5 fruit fly cellular contexts compared by ENCODE assay signal in genomic region chr3R:25884301-25884700, dm6.
TF ChIP-seq lines count a peak whose summit lies in the region.

No protein-coding gene starts in this region.

- no peak for TF ChIP-seq CTCF in whole organism, embryonic (GFP tag; optimal IDR thresholded peaks at IDR 0.05; lab: Kevin White, UChicago)

TF ChIP-seq in whole organism, adult, 20 proteins besides CTCF, POLR2A, EP300 and RAD21:
- no peak for TF ChIP-seq CG7101 (tag; optimal IDR thresholded peaks at IDR 0.05; lab: Kevin White, UChicago)
- TF ChIP-seq toe (GFP tag; optimal IDR thresholded peaks at IDR 0.05; lab: Kevin White, UChicago): no peak
- no peak for TF ChIP-seq CG11617 (GFP tag; optimal IDR thresholded peaks at IDR 0.05; lab: Kevin White, UChicago)
- TF ChIP-seq ovo (GFP tag; optimal IDR thresholded peaks at IDR 0.05; lab: Kevin White, UChicago): no peak
- no peak for TF ChIP-seq cnc (optimal IDR thresholded peaks at IDR 0.05; lab: Kevin White, UChicago)
- TF ChIP-seq CG33017 (tag; optimal IDR thresholded peaks at IDR 0.05; lab: Kevin White, UChicago): peak; percentile 60
- no peak for TF ChIP-seq CG1620 (GFP tag; optimal IDR thresholded peaks at IDR 0.05; lab: Kevin White, UChicago)
- no peak for TF ChIP-seq Crg-1 (GFP tag; optimal IDR thresholded peaks at IDR 0.05; lab: Kevin White, UChicago)
- no peak for TF ChIP-seq bab1 (GFP tag; optimal IDR thresholded peaks at IDR 0.05; lab: Kevin White, UChicago)
- no peak for TF ChIP-seq pad (GFP tag; optimal IDR thresholded peaks at IDR 0.05; lab: Kevin White, UChicago)
- no peak for TF ChIP-seq Hr96 (GFP tag; optimal IDR thresholded peaks at IDR 0.05; lab: Kevin White, UChicago)
- TF ChIP-seq CG14711 (tag; optimal IDR thresholded peaks at IDR 0.05; lab: Kevin White, UChicago): peak; percentile 45
- no peak for TF ChIP-seq CG5204 (GFP tag; optimal IDR thresholded peaks at IDR 0.05; lab: Kevin White, UChicago)
- no peak for TF ChIP-seq CG12768 (GFP tag; optimal IDR thresholded peaks at IDR 0.05; lab: Kevin White, UChicago)
TF ChIP-seq in whole organism, adult: peak in this region for 2.

TF ChIP-seq in whole organism, embryonic, 481 proteins besides CTCF, POLR2A, EP300 and RAD21 (continues in another document):
- TF ChIP-seq D19A (tag; optimal IDR thresholded peaks at IDR 0.05; lab: Kevin White, UChicago) (peak; percentile 82), gcm (GFP tag; optimal IDR thresholded peaks at IDR 0.05; lab: Kevin White, UChicago) (peak; percentile 74), eve (GFP tag; optimal IDR thresholded peaks at IDR 0.05; lab: Kevin White, UChicago) (peak in 1 of 2 experiments; percentile 65), CG8388 (GFP tag; optimal IDR thresholded peaks at IDR 0.05; lab: Kevin White, UChicago) (peak; percentile 91), CG31365 (tag; optimal IDR thresholded peaks at IDR 0.05; lab: Kevin White, UChicago) (no peak), mam (GFP tag; optimal IDR thresholded peaks at IDR 0.05; lab: Kevin White, UChicago) (no peak), nmo (GFP tag; optimal IDR thresholded peaks at IDR 0.05; lab: Kevin White, UChicago) (peak; percentile 84), Dp (GFP tag; optimal IDR thresholded peaks at IDR 0.05; lab: Kevin White, UChicago) (no peak), CG13424 (tag; optimal IDR thresholded peaks at IDR 0.05; lab: Kevin White, UChicago) (peak; percentile 76), CG10565 (GFP tag; optimal IDR thresholded peaks at IDR 0.05; lab: Kevin White, UChicago) (no peak), Sox100B (GFP tag; optimal IDR thresholded peaks at IDR 0.05; lab: Kevin White, UChicago) (peak; percentile 81), CG12659 (GFP tag; optimal IDR thresholded peaks at IDR 0.05; lab: Kevin White, UChicago) (peak; percentile 57), sc (optimal IDR thresholded peaks at IDR 0.05; lab: Kevin White, UChicago) (no peak), sc (GFP tag; optimal IDR thresholded peaks at IDR 0.05; lab: Kevin White, UChicago) (peak; percentile 64), dysf (GFP tag; IDR thresholded peaks at IDR 0.05; lab: Robert Waterston, UW) (peak; percentile 43; the same call in 1 of the 3 replicates), CG9609 (GFP tag; optimal IDR thresholded peaks at IDR 0.05; lab: Kevin White, UChicago) (no peak), CG17361 (GFP tag; IDR thresholded peaks at IDR 0.05; lab: Robert Waterston, UW) (peak; percentile 90), HmgD (GFP tag; optimal IDR thresholded peaks at IDR 0.05; lab: Kevin White, UChicago) (no peak), zfh1 (GFP tag; IDR thresholded peaks at IDR 0.05; lab: Robert Waterston, UW) (peak; percentile 45; the same call in 1 of the 3 replicates), luna (GFP tag; optimal IDR thresholded peaks at IDR 0.05; lab: Kevin White, UChicago) (no peak)

TF ChIP-seq in whole organism, prepupa, 60 proteins besides CTCF, POLR2A, EP300 and RAD21 (continues in another document):
- peak; percentile 56 for TF ChIP-seq net (GFP tag; optimal IDR thresholded peaks at IDR 0.05; lab: Kevin White, UChicago)
- TF ChIP-seq CG6163 (GFP tag; IDR thresholded peaks at IDR 0.05; lab: Robert Waterston, UW): peak; percentile 7; the same call in 1 of the 3 replicates
- TF ChIP-seq CG11294 (GFP tag; IDR thresholded peaks at IDR 0.05; lab: Robert Waterston, UW): no peak
- no peak for TF ChIP-seq CG4318 (GFP tag; optimal IDR thresholded peaks at IDR 0.05; lab: Kevin White, UChicago)
- no peak for TF ChIP-seq Blimp-1 (GFP tag; optimal IDR thresholded peaks at IDR 0.05; lab: Kevin White, UChicago)
- peak; percentile 46; the same call in 1 of the 2 replicates for TF ChIP-seq Gug (GFP tag; IDR thresholded peaks at IDR 0.05; lab: Robert Waterston, UW)
- peak; percentile 11 for TF ChIP-seq Eip75B (GFP tag; optimal IDR thresholded peaks at IDR 0.05; lab: Kevin White, UChicago)
- TF ChIP-seq CG9139 (GFP tag; optimal IDR thresholded peaks at IDR 0.05; lab: Kevin White, UChicago): no peak
- peak; percentile 25 for TF ChIP-seq CG11762 (GFP tag; optimal IDR thresholded peaks at IDR 0.05; lab: Kevin White, UChicago; ENCODE audit: insufficient read depth)
- peak; percentile 25 for TF ChIP-seq lz (GFP tag; optimal IDR thresholded peaks at IDR 0.05; lab: Kevin White, UChicago)
- peak; percentile 54 for TF ChIP-seq achi (GFP tag; optimal IDR thresholded peaks at IDR 0.05; lab: Kevin White, UChicago)
- peak; percentile 31 for TF ChIP-seq Ets96B (tag; optimal IDR thresholded peaks at IDR 0.05; lab: Kevin White, UChicago)
- TF ChIP-seq CG3919 (GFP tag; optimal IDR thresholded peaks at IDR 0.05; lab: Kevin White, UChicago): no peak
- TF ChIP-seq salr (GFP tag; optimal IDR thresholded peaks at IDR 0.05; lab: Kevin White, UChicago): peak in 1 of 2 experiments; percentile 64
- peak; percentile 82 for TF ChIP-seq CG15336 (GFP tag; IDR thresholded peaks at IDR 0.05; lab: Robert Waterston, UW)
- TF ChIP-seq eg (GFP tag; IDR thresholded peaks at IDR 0.05; lab: Robert Waterston, UW): peak; percentile 77
- peak; percentile 71 for TF ChIP-seq svp (GFP tag; lab: Kevin White, UChicago)
- TF ChIP-seq CG16779 (tag; optimal IDR thresholded peaks at IDR 0.05; lab: Kevin White, UChicago): no peak
- no peak for TF ChIP-seq CG8319 (GFP tag; optimal IDR thresholded peaks at IDR 0.05; lab: Kevin White, UChicago)
- no peak for TF ChIP-seq Hr39 (GFP tag; optimal IDR thresholded peaks at IDR 0.05; lab: Kevin White, UChicago)
- TF ChIP-seq Eip78C (GFP tag; lab: Kevin White, UChicago): peak; percentile 48

TF ChIP-seq in whole organism, pupa, 21 proteins besides CTCF, POLR2A, EP300 and RAD21:
- TF ChIP-seq rn (GFP tag; IDR thresholded peaks at IDR 0.05; lab: Robert Waterston, UW) (no peak), CG15710 (tag; optimal IDR thresholded peaks at IDR 0.05; lab: Kevin White, UChicago) (peak; percentile 18), CG4496 (GFP tag; IDR thresholded peaks at IDR 0.05; lab: Robert Waterston, UW) (peak; percentile 45; the same call in 1 of the 3 replicates), fd96Ca (GFP tag; IDR thresholded peaks at IDR 0.05; lab: Robert Waterston, UW) (no peak), CG12605 (GFP tag; IDR thresholded peaks at IDR 0.05; lab: Robert Waterston, UW) (peak; percentile 21; the same call in 1 of the 2 replicates), Pif1A (GFP tag; optimal IDR thresholded peaks at IDR 0.05; lab: Kevin White, UChicago) (no peak), CG17806 (tag; optimal IDR thresholded peaks at IDR 0.05; lab: Kevin White, UChicago) (peak; percentile 32), CG8159 (tag; optimal IDR thresholded peaks at IDR 0.05; lab: Kevin White, UChicago) (peak; percentile 43), gl (tag; optimal IDR thresholded peaks at IDR 0.05; lab: Kevin White, UChicago) (no peak), CG10348 (GFP tag; IDR thresholded peaks at IDR 0.05; lab: Robert Waterston, UW) (no peak), Ets98B (GFP tag; IDR thresholded peaks at IDR 0.05; lab: Robert Waterston, UW) (peak; percentile 46; the same call in 1 of the 2 replicates), D1 (tag; optimal IDR thresholded peaks at IDR 0.05; lab: Kevin White, UChicago) (no peak), EcR (GFP tag; optimal IDR thresholded peaks at IDR 0.05; lab: Kevin White, UChicago) (no peak), Snoo (tag; optimal IDR thresholded peaks at IDR 0.05; lab: Kevin White, UChicago) (peak; percentile 10), CG34367 (tag; optimal IDR thresholded peaks at IDR 0.05; lab: Kevin White, UChicago) (no peak), Pif1B (GFP tag; optimal IDR thresholded peaks at IDR 0.05; lab: Kevin White, UChicago) (no peak), CG8301 (tag; optimal IDR thresholded peaks at IDR 0.05; lab: Kevin White, UChicago) (peak; percentile 66), CG32121 (GFP tag; IDR thresholded peaks at IDR 0.05; lab: Robert Waterston, UW) (peak; percentile 68), CG9948 (tag; optimal IDR thresholded peaks at IDR 0.05; lab: Kevin White, UChicago) (peak; percentile 39)

TF ChIP-seq in whole organism, wandering third instar larva, 38 proteins besides CTCF, POLR2A, EP300 and RAD21 (continues in another document):
- TF ChIP-seq woc (GFP tag; optimal IDR thresholded peaks at IDR 0.05; lab: Kevin White, UChicago) (no peak), rgr (GFP tag; optimal IDR thresholded peaks at IDR 0.05; lab: Kevin White, UChicago) (peak; percentile 44), Rel (GFP tag; optimal IDR thresholded peaks at IDR 0.05; lab: Kevin White, UChicago) (no peak), Rel (tag; optimal IDR thresholded peaks at IDR 0.05; lab: Kevin White, UChicago) (no peak), br (GFP tag; optimal IDR thresholded peaks at IDR 0.05; lab: Kevin White, UChicago) (no peak), dmrt93B (GFP tag; optimal IDR thresholded peaks at IDR 0.05; lab: Kevin White, UChicago) (no peak), Dfd (GFP tag; optimal IDR thresholded peaks at IDR 0.05; lab: Kevin White, UChicago) (no peak), Myc (optimal IDR thresholded peaks at IDR 0.05; lab: Kevin White, UChicago) (no peak), Dif (GFP tag; optimal IDR thresholded peaks at IDR 0.05; lab: Kevin White, UChicago; ENCODE audit: partially characterized antibody) (no peak), Mio (GFP tag; optimal IDR thresholded peaks at IDR 0.05; lab: Kevin White, UChicago) (no peak), sv (GFP tag; optimal IDR thresholded peaks at IDR 0.05; lab: Kevin White, UChicago) (no peak), h (GFP tag; optimal IDR thresholded peaks at IDR 0.05; lab: Kevin White, UChicago) (peak; percentile 18), Jra (GFP tag; optimal IDR thresholded peaks at IDR 0.05; lab: Kevin White, UChicago) (no peak), sage (GFP tag; optimal IDR thresholded peaks at IDR 0.05; lab: Kevin White, UChicago) (no peak), ey (GFP tag; optimal IDR thresholded peaks at IDR 0.05; lab: Kevin White, UChicago) (peak; percentile 10), pan (optimal IDR thresholded peaks at IDR 0.05; lab: Kevin White, UChicago) (no peak), CG32264 (GFP tag; optimal IDR thresholded peaks at IDR 0.05; lab: Kevin White, UChicago) (no peak), Vsx2 (GFP tag; optimal IDR thresholded peaks at IDR 0.05; lab: Kevin White, UChicago; ENCODE audit: partially characterized antibody) (no peak), tai (GFP tag; optimal IDR thresholded peaks at IDR 0.05; lab: Kevin White, UChicago) (no peak), lola (GFP tag; optimal IDR thresholded peaks at IDR 0.05; lab: Kevin White, UChicago) (no peak), Hr83 (GFP tag; optimal IDR thresholded peaks at IDR 0.05; lab: Kevin White, UChicago; ENCODE audit: poor library complexity, severe bottlenecking) (no peak), Abd-B (GFP tag; optimal IDR thresholded peaks at IDR 0.05; lab: Kevin White, UChicago) (no peak), usp (GFP tag; optimal IDR thresholded peaks at IDR 0.05; lab: Kevin White, UChicago) (no peak), Sp1 (GFP tag; optimal IDR thresholded peaks at IDR 0.05; lab: Kevin White, UChicago) (peak; percentile 8), CG9705 (GFP tag; optimal IDR thresholded peaks at IDR 0.05; lab: Kevin White, UChicago) (no peak), psq (GFP tag; optimal IDR thresholded peaks at IDR 0.05; lab: Kevin White, UChicago) (no peak), fru (GFP tag; optimal IDR thresholded peaks at IDR 0.05; lab: Kevin White, UChicago) (peak; percentile 19), Hr78 (GFP tag; optimal IDR thresholded peaks at IDR 0.05; lab: Kevin White, UChicago) (no peak)
